Worm (Caenorhabditis elegans): ENCODE data around the gene sre-39.

ce11 chrII:4658245-4658644 is 28.8 kb upstream of the sre-39 start:
- TF ChIP-seq ztf-11 (tag; optimal IDR thresholded peaks at IDR 0.05) = no peak
- no peak for TF ChIP-seq elt-1 (tag; optimal IDR thresholded peaks at IDR 0.05; ENCODE audit: borderline replicate concordance, insufficient read depth)
- TF ChIP-seq unc-39 (tag; optimal IDR thresholded peaks at IDR 0.05) = no peak
- TF ChIP-seq lsy-2 (tag; optimal IDR thresholded peaks at IDR 0.05) = no peak
- TF ChIP-seq nhr-237 (tag; optimal IDR thresholded peaks at IDR 0.05) = no peak
- TF ChIP-seq snpc-4 (tag; optimal IDR thresholded peaks at IDR 0.05) = no peak
- no peak for TF ChIP-seq hlh-1 (tag; optimal IDR thresholded peaks at IDR 0.05)
- TF ChIP-seq nhr-28 (tag; optimal IDR thresholded peaks at IDR 0.05) = no peak
- TF ChIP-seq ham-2 (GFP tag; optimal IDR thresholded peaks at IDR 0.05) = no peak

Measured in whole organism, mixed stage, embryonic.